Fruit fly (Drosophila melanogaster) whole organism, embryonic: ENCODE results near the gene CG31102.

Experiments used
- Atf-2 ChIP-seq: fragments of 200-800 bp; sonication (Bioruptor generic); optimal IDR thresholded peaks from 2 replicates; lab custom pipeline; 2016; ENCODE audit warnings: missing biosample characterization, missing genetic modification characterization
- Bteb2 ChIP-seq: fragments of 200-800 bp; sonication (Bioruptor generic); optimal IDR thresholded peaks from 2 replicates; lab custom pipeline; 2016; ENCODE audit warnings: missing biosample characterization, missing genetic modification characterization
- CG10366 ChIP-seq: fragments of 200-800 bp; sonication (Bioruptor generic); IDR thresholded peaks from 2 replicates; pipeline ENCODE4 v1.3.6; 2022; ENCODE audit warnings: missing biosample characterization, missing genetic modification characterization
- CG10565 ChIP-seq: fragments of 200-800 bp; sonication (Bioruptor generic); optimal IDR thresholded peaks from 3 replicates; lab custom pipeline; 2016; ENCODE audit warnings: missing biosample characterization, mild to moderate bottlenecking, missing genetic modification characterization
- CG13287 ChIP-seq: fragments of 200-800 bp; sonication (Bioruptor generic); IDR thresholded peaks from 2 replicates; pipeline ENCODE4 v1.3.6; 2022; ENCODE audit warnings: missing biosample characterization, missing genetic modification characterization; ENCODE audit not compliant: partially characterized antibody
- CG13894 ChIP-seq: fragments of 200-800 bp; sonication (Bioruptor generic); optimal IDR thresholded peaks from 3 replicates; lab custom pipeline; 2018; ENCODE audit warnings: missing biosample characterization, mild to moderate bottlenecking, missing genetic modification characterization, moderate library complexity
- CG14441 ChIP-seq: fragments of 200-800 bp; sonication (Bioruptor generic); IDR thresholded peaks from 2 replicates; pipeline ENCODE4 v1.3.6; 2022; ENCODE audit warnings: missing biosample characterization, missing genetic modification characterization
- CG14710 ChIP-seq: fragments of 200-800 bp; sonication (Bioruptor generic); optimal IDR thresholded peaks from 3 replicates; lab custom pipeline; 2019; ENCODE audit warnings: missing biosample characterization, mild to moderate bottlenecking, missing genetic modification characterization, moderate library complexity
- CG16813 ChIP-seq: fragments of 200-800 bp; sonication (Bioruptor generic); IDR thresholded peaks from 3 replicates; pipeline ENCODE4 v1.3.6; 2022; ENCODE audit warnings: missing biosample characterization, missing genetic modification characterization; ENCODE audit not compliant: partially characterized antibody
- CG17361 ChIP-seq: fragments of 200-800 bp; sonication (Bioruptor generic); IDR thresholded peaks from 3 replicates; pipeline ENCODE4 v1.3.6; 2022; ENCODE audit warnings: missing biosample characterization, missing genetic modification characterization
- CG2120 ChIP-seq: fragments of 200-800 bp; sonication (Bioruptor generic); optimal IDR thresholded peaks from 3 replicates; lab custom pipeline; 2016; ENCODE audit warnings: missing biosample characterization, missing genetic modification characterization
- CG3407 ChIP-seq: fragments of 200-800 bp; sonication (Bioruptor generic); optimal IDR thresholded peaks from 2 replicates; lab custom pipeline; 2018; ENCODE audit warnings: missing biosample characterization, mild to moderate bottlenecking, missing genetic modification characterization
- CG34224 ChIP-seq: fragments of 200-800 bp; sonication (Bioruptor generic); IDR thresholded peaks from 3 replicates; pipeline ENCODE4 v1.3.6; 2022; ENCODE audit warnings: missing biosample characterization, missing genetic modification characterization; ENCODE audit not compliant: partially characterized antibody
- CG4328 ChIP-seq: fragments of 200-800 bp; sonication (Bioruptor generic); optimal IDR thresholded peaks from 3 replicates; lab custom pipeline; 2017; ENCODE audit warnings: missing biosample characterization, missing genetic modification reagents, missing genetic modification characterization
- CG4730 ChIP-seq: fragments of 200-800 bp; sonication (Bioruptor generic); IDR thresholded peaks from 2 replicates; pipeline ENCODE4 v1.3.6; 2022; ENCODE audit warnings: missing biosample characterization, missing genetic modification characterization
- CG6175 ChIP-seq: fragments of 200-800 bp; sonication (Bioruptor generic); IDR thresholded peaks from 3 replicates; pipeline ENCODE4 v1.3.6; 2022; ENCODE audit warnings: missing biosample characterization, missing genetic modification characterization
- CG7556 ChIP-seq: fragments of 200-800 bp; sonication (Bioruptor generic); optimal IDR thresholded peaks from 2 replicates; lab custom pipeline; 2017; ENCODE audit warnings: missing biosample characterization, mild to moderate bottlenecking, missing genetic modification characterization
- CG7786 ChIP-seq: fragments of 200-800 bp; sonication (Bioruptor generic); optimal IDR thresholded peaks from 2 replicates; lab custom pipeline; 2016; ENCODE audit warnings: missing biosample characterization, missing genetic modification characterization
- CG8290 ChIP-seq, 3 experiments: fragments of 200-800 bp; sonication (Bioruptor generic); optimal IDR thresholded peaks; 2 replicates each; lab custom pipeline; 2016 to 2019; ENCODE audit warnings: missing biosample characterization in 3 of 3, missing genetic modification characterization in 3 of 3, mild to moderate bottlenecking in 2 of 3, moderate library complexity in 1 of 3
- CoRest ChIP-seq: fragments of 200-800 bp; sonication (Bioruptor generic); optimal IDR thresholded peaks from 3 replicates; lab custom pipeline; 2018; ENCODE audit warnings: missing biosample characterization, mild to moderate bottlenecking, missing genetic modification characterization, moderate library complexity
- Fer3 ChIP-seq: fragments of 200-800 bp; sonication (Bioruptor generic); optimal IDR thresholded peaks from 2 replicates; lab custom pipeline; 2018; ENCODE audit warnings: missing biosample characterization, mild to moderate bottlenecking, missing genetic modification characterization, moderate library complexity
- H15 ChIP-seq: fragments of 200-800 bp; sonication (Bioruptor generic); IDR thresholded peaks from 3 replicates; pipeline ENCODE4 v1.3.6; 2022; ENCODE audit warnings: missing biosample characterization, missing genetic modification characterization
- Hr3 ChIP-seq: fragments of 200-800 bp; sonication (Bioruptor generic); optimal IDR thresholded peaks from 3 replicates; lab custom pipeline; 2016; ENCODE audit warnings: missing biosample characterization, missing genetic modification characterization
- Hr51 ChIP-seq, 2 experiments: fragments of 200-800 bp; sonication (Bioruptor generic); optimal IDR thresholded peaks; 2 replicates in 1 of 2; 3 replicates in 1 of 2; lab custom pipeline; 2016 to 2018; ENCODE audit warnings: missing biosample characterization in 2 of 2, missing genetic modification characterization in 2 of 2, mild to moderate bottlenecking in 1 of 2, moderate library complexity in 1 of 2
- Hr78 ChIP-seq, 2 experiments: fragments of 200-800 bp in 1 of 2; fragments of >200 bp in 1 of 2; sonication (Bioruptor generic) in 1 of 2; optimal IDR thresholded peaks; 2 replicates each; lab custom pipeline; 2017 to 2019; ENCODE audit warnings: missing biosample characterization in 2 of 2, missing genetic modification characterization in 2 of 2, mild to moderate bottlenecking in 1 of 2, moderate library complexity in 1 of 2
- Jarid2 ChIP-seq: fragments of 200-800 bp; sonication (Bioruptor generic); optimal IDR thresholded peaks from 3 replicates; lab custom pipeline; 2017; ENCODE audit warnings: mild to moderate bottlenecking, missing biosample characterization, missing genetic modification reagents, missing genetic modification characterization
- Meics ChIP-seq: fragments of 200-800 bp; sonication (Bioruptor generic); optimal IDR thresholded peaks from 2 replicates; lab custom pipeline; 2017; ENCODE audit warnings: missing biosample characterization, mild to moderate bottlenecking, missing genetic modification characterization
- Mes4 ChIP-seq: fragments of 200-800 bp; sonication (Bioruptor generic); optimal IDR thresholded peaks from 2 replicates; lab custom pipeline; 2016; ENCODE audit warnings: missing biosample characterization, missing genetic modification characterization
- Neu2 ChIP-seq: fragments of 200-800 bp; sonication (Bioruptor generic); optimal IDR thresholded peaks from 3 replicates; lab custom pipeline; 2016; ENCODE audit warnings: missing biosample characterization, missing genetic modification characterization, borderline replicate concordance
- Sox100B ChIP-seq: fragments of 200-800 bp; sonication (Bioruptor generic); optimal IDR thresholded peaks from 3 replicates; lab custom pipeline; 2018; ENCODE audit warnings: missing biosample characterization, mild to moderate bottlenecking, missing genetic modification characterization
- Sox102F ChIP-seq: fragments of 200-800 bp; sonication (Bioruptor generic); optimal IDR thresholded peaks from 2 replicates; lab custom pipeline; 2018; ENCODE audit warnings: missing biosample characterization, mild to moderate bottlenecking, missing genetic modification characterization, moderate library complexity
- az2 ChIP-seq: fragments of 200-800 bp; sonication (Bioruptor generic); optimal IDR thresholded peaks from 3 replicates; lab custom pipeline; 2016; ENCODE audit warnings: missing biosample characterization, missing genetic modification characterization
- bigmax ChIP-seq: fragments of 200-800 bp; sonication (Bioruptor generic); optimal IDR thresholded peaks from 2 replicates; lab custom pipeline; 2018; ENCODE audit warnings: missing biosample characterization, mild to moderate bottlenecking, missing genetic modification characterization
- emc ChIP-seq: fragments of 200-800 bp; sonication (Bioruptor generic); optimal IDR thresholded peaks from 2 replicates; lab custom pipeline; 2016; ENCODE audit warnings: missing biosample characterization, missing genetic modification characterization
- eve ChIP-seq, 2 experiments: fragments of >200 bp; optimal IDR thresholded peaks; 2 replicates each; lab custom pipeline; 2017; ENCODE audit warnings: missing biosample characterization in 2 of 2, missing genetic modification characterization in 2 of 2
- gce ChIP-seq: fragments of 200-800 bp; sonication (Bioruptor generic); IDR thresholded peaks from 3 replicates; pipeline ENCODE4 v1.3.6; 2022; ENCODE audit warnings: missing biosample characterization, missing genetic modification characterization
- gt ChIP-seq: fragments of 200-800 bp; sonication (Bioruptor generic); IDR thresholded peaks from 2 replicates; pipeline ENCODE4 v1.3.6; 2022; ENCODE audit warnings: missing biosample characterization, missing genetic modification characterization
- hth ChIP-seq: fragments of >200 bp; optimal IDR thresholded peaks from 2 replicates; lab custom pipeline; 2017; ENCODE audit warnings: inconsistent platforms
- inv ChIP-seq: fragments of 200-800 bp; sonication (Bioruptor generic); IDR thresholded peaks from 2 replicates; pipeline ENCODE4 v1.3.6; 2022; ENCODE audit warnings: missing biosample characterization, missing genetic modification characterization; ENCODE audit not compliant: partially characterized antibody
- lab ChIP-seq: fragments of 200-800 bp; sonication (Bioruptor generic); optimal IDR thresholded peaks from 3 replicates; lab custom pipeline; 2017; ENCODE audit warnings: missing biosample characterization, missing genetic modification characterization, mild to moderate bottlenecking, moderate library complexity, missing genetic modification reagents
- pan ChIP-seq, 4 experiments: fragments of >200 bp in 3 of 4; fragments of 200-800 bp in 1 of 4; sonication (Bioruptor generic) in 1 of 4; optimal IDR thresholded peaks in 3 of 4; IDR thresholded peaks in 1 of 4; 2 replicates each; pipeline versions ENCODE4 v1.3.6 to Lab custom; 2017 to 2022; ENCODE audit warnings: missing biosample characterization in 2 of 4, missing genetic modification characterization in 2 of 4, mixed read lengths in 1 of 4
- peb ChIP-seq: fragments of 200-800 bp; sonication (Bioruptor generic); IDR thresholded peaks from 2 replicates; pipeline ENCODE4 v1.3.6; 2022; ENCODE audit warnings: missing biosample characterization, missing genetic modification characterization
- phol ChIP-seq: fragments of 200-800 bp; sonication (Bioruptor generic); optimal IDR thresholded peaks from 3 replicates; lab custom pipeline; 2018; ENCODE audit warnings: missing biosample characterization, mild to moderate bottlenecking, missing genetic modification characterization, moderate library complexity
- repo ChIP-seq: fragments of 200-800 bp; sonication (Bioruptor generic); optimal IDR thresholded peaks from 2 replicates; lab custom pipeline; 2016; ENCODE audit warnings: missing biosample characterization, missing genetic modification characterization
- slou ChIP-seq: fragments of 200-800 bp; sonication (Bioruptor generic); optimal IDR thresholded peaks from 3 replicates; lab custom pipeline; 2016; ENCODE audit warnings: missing biosample characterization, missing genetic modification characterization
- sr ChIP-seq: fragments of 200-800 bp; sonication (Bioruptor generic); IDR thresholded peaks from 3 replicates; pipeline ENCODE4 v1.3.6; 2022; ENCODE audit warnings: missing biosample characterization, missing genetic modification characterization
- tx ChIP-seq: fragments of 200-800 bp; sonication (Bioruptor generic); optimal IDR thresholded peaks from 2 replicates; lab custom pipeline; 2016; ENCODE audit warnings: missing biosample characterization, missing genetic modification characterization
- unpg ChIP-seq: fragments of 200-800 bp; sonication (Bioruptor generic); optimal IDR thresholded peaks from 3 replicates; lab custom pipeline; 2018; ENCODE audit warnings: missing biosample characterization, mild to moderate bottlenecking, missing genetic modification characterization, moderate library complexity
- z ChIP-seq: fragments of 200-800 bp; sonication (Bioruptor generic); IDR thresholded peaks from 3 replicates; pipeline ENCODE4 v1.3.6; 2022; ENCODE audit warnings: missing biosample characterization, missing genetic modification characterization

Gene CG31102

dm6 chr3R:25262322-25262761, 33.1 kb downstream of the CG31102 start, which contains the start of the genes Kdsr and CG11858 (continued):
- peak; percentile 72 for TF ChIP-seq CG14441 (GFP tag; lab: Robert Waterston, UW)
- TF ChIP-seq CG10565: no peak
- TF ChIP-seq CG4328 (GFP tag; lab: Kevin White, UChicago): no peak
- TF ChIP-seq CG4730 (GFP tag; lab: Robert Waterston, UW): peak; percentile 37; the same call in 1 of the 2 replicates
- no peak for TF ChIP-seq repo (GFP tag; lab: Kevin White, UChicago)
- peak; percentile 61 for TF ChIP-seq Meics
- no peak for TF ChIP-seq CG34224 (GFP tag; lab: Robert Waterston, UW)
- TF ChIP-seq hth: no peak
- peak; percentile 52 for TF ChIP-seq az2 (GFP tag; lab: Kevin White, UChicago)
- TF ChIP-seq Fer3 (tag; lab: Kevin White, UChicago): peak; percentile 61
- no peak for TF ChIP-seq pan (optimal IDR thresholded peaks at IDR 0.05; lab: Kevin White, UChicago)
- peak in 1 of 2 experiments; percentile 64 for TF ChIP-seq pan (GFP tag; optimal IDR thresholded peaks at IDR 0.05 in 1 of 2, IDR thresholded peaks at IDR 0.05 in 1 of 2)
- TF ChIP-seq gt (GFP tag; lab: Robert Waterston, UW): no peak
- peak; percentile 68 for TF ChIP-seq Bteb2
- TF ChIP-seq lab (GFP tag; lab: Kevin White, UChicago): no peak
- peak; percentile 1 for TF ChIP-seq CG8290 (GFP tag; optimal IDR thresholded peaks at IDR 0.05; lab: Kevin White, UChicago)
- peak in 1 of 2 experiments; percentile 14 for TF ChIP-seq CG8290 (tag; optimal IDR thresholded peaks at IDR 0.05; lab: Kevin White, UChicago)
- peak; percentile 72 for TF ChIP-seq unpg
- TF ChIP-seq CG10366 (GFP tag; lab: Robert Waterston, UW): peak; percentile 52
- TF ChIP-seq gce: no peak
- peak; percentile 82 for TF ChIP-seq CG2120 (GFP tag; lab: Kevin White, UChicago)
- TF ChIP-seq inv (GFP tag; lab: Robert Waterston, UW): no peak
- TF ChIP-seq CG16813: no peak
- no peak for TF ChIP-seq Mes4 (GFP tag; lab: Kevin White, UChicago)
- peak; percentile 71 for TF ChIP-seq CoRest (tag; lab: Kevin White, UChicago)
- peak; percentile 64; the same call in 1 of the 2 replicates for TF ChIP-seq CG13287 (GFP tag; lab: Robert Waterston, UW)
- TF ChIP-seq peb: peak; percentile 47; the same call in 1 of the 2 replicates
- TF ChIP-seq CG14710 (tag; lab: Kevin White, UChicago): peak; percentile 68
- no peak for TF ChIP-seq Atf-2
- no peak for TF ChIP-seq eve (GFP tag; optimal IDR thresholded peaks at IDR 0.05; lab: Kevin White, UChicago)
- no peak for TF ChIP-seq CG6175 (GFP tag; lab: Robert Waterston, UW)
- no peak for TF ChIP-seq slou (GFP tag; lab: Kevin White, UChicago)
- TF ChIP-seq sr (GFP tag; lab: Robert Waterston, UW): no peak
- no peak for TF ChIP-seq Hr78 (GFP tag; optimal IDR thresholded peaks at IDR 0.05; lab: Kevin White, UChicago)
- peak in 1 of 2 experiments; percentile 56 for TF ChIP-seq Hr51 (GFP tag; optimal IDR thresholded peaks at IDR 0.05; lab: Kevin White, UChicago)
- no peak for TF ChIP-seq emc (GFP tag; lab: Kevin White, UChicago)
- TF ChIP-seq Neu2: no peak
- TF ChIP-seq CG7786 (GFP tag; lab: Kevin White, UChicago): peak; percentile 52
- TF ChIP-seq Jarid2 (GFP tag; lab: Kevin White, UChicago): no peak
- peak; percentile 74 for TF ChIP-seq H15 (GFP tag; lab: Robert Waterston, UW)
- TF ChIP-seq CG7556 (GFP tag; lab: Kevin White, UChicago): no peak
- TF ChIP-seq tx (GFP tag; lab: Kevin White, UChicago): peak; percentile 26
- peak; percentile 57 for TF ChIP-seq CG13894 (tag; lab: Kevin White, UChicago)
- peak; percentile 63 for TF ChIP-seq Hr3 (GFP tag; lab: Kevin White, UChicago)
- TF ChIP-seq z: 0 out of 3 replicates have a peak, but pooled peaks have one; percentile 29
- TF ChIP-seq CG17361: no peak; the same call in 2 of the 3 replicates
- TF ChIP-seq Sox102F (GFP tag; lab: Kevin White, UChicago): peak; percentile 72
- TF ChIP-seq Sox100B (GFP tag; lab: Kevin White, UChicago): no peak
- TF ChIP-seq bigmax (GFP tag; lab: Kevin White, UChicago): no peak
- TF ChIP-seq phol: peak; percentile 75
- no peak for TF ChIP-seq CG3407
